Fruit fly (Drosophila melanogaster) whole organism, prepupa: ENCODE results near the gene Dop1R1.

Experiments used
- Blimp-1 ChIP-seq: fragments of 200-800 bp; sonication (Bioruptor generic); optimal IDR thresholded peaks from 3 replicates; lab custom pipeline; 2017; ENCODE audit warnings: missing biosample characterization, missing genetic modification characterization, mild to moderate bottlenecking, moderate library complexity, missing genetic modification reagents
- CG10631 ChIP-seq: fragments of 200-800 bp; sonication (Bioruptor generic); optimal IDR thresholded peaks from 2 replicates; lab custom pipeline; 2016; ENCODE audit warnings: missing biosample characterization, missing genetic modification characterization
- CG10669 ChIP-seq: fragments of 200-800 bp; sonication (Bioruptor generic); optimal IDR thresholded peaks from 3 replicates; lab custom pipeline; 2018; ENCODE audit warnings: missing biosample characterization, mild to moderate bottlenecking, missing genetic modification characterization, moderate library complexity
- CG11762 ChIP-seq: fragments of 200-800 bp; sonication (Bioruptor generic); optimal IDR thresholded peaks from 3 replicates; lab custom pipeline; 2016; ENCODE audit warnings: missing biosample characterization, missing genetic modification characterization; ENCODE audit not compliant: insufficient read depth
- CG11902 ChIP-seq: fragments of 200-800 bp; sonication (Bioruptor generic); optimal IDR thresholded peaks from 3 replicates; lab custom pipeline; 2016; ENCODE audit warnings: missing biosample characterization, missing genetic modification characterization
- CG15336 ChIP-seq: fragments of 200-800 bp; sonication (Bioruptor generic); IDR thresholded peaks from 2 replicates; pipeline ENCODE4 v1.3.6; 2022; ENCODE audit warnings: missing biosample characterization, missing genetic modification characterization
- CG1621 ChIP-seq: fragments of 200-800 bp; sonication (Bioruptor generic); optimal IDR thresholded peaks from 3 replicates; lab custom pipeline; 2018; ENCODE audit warnings: missing biosample characterization, mild to moderate bottlenecking, missing genetic modification characterization
- CG3032 ChIP-seq: fragments of 200-800 bp; optimal IDR thresholded peaks from 2 replicates; lab custom pipeline; 2019; ENCODE audit warnings: missing biosample characterization, mild to moderate bottlenecking, missing genetic modification characterization, moderate library complexity
- CG31627 ChIP-seq: fragments of 200-800 bp; sonication (Bioruptor generic); optimal IDR thresholded peaks from 3 replicates; lab custom pipeline; 2016; ENCODE audit warnings: missing biosample characterization, missing genetic modification characterization
- CG32006 ChIP-seq: fragments of 200-800 bp; sonication (Bioruptor generic); optimal IDR thresholded peaks from 3 replicates; lab custom pipeline; 2017; ENCODE audit warnings: missing biosample characterization, mild to moderate bottlenecking, missing genetic modification characterization
- CG34406 ChIP-seq: fragments of 200-800 bp; sonication (Bioruptor generic); optimal IDR thresholded peaks from 3 replicates; lab custom pipeline; 2016; ENCODE audit warnings: missing biosample characterization, missing genetic modification characterization
- CG3919 ChIP-seq: fragments of 200-800 bp; sonication (Bioruptor generic); optimal IDR thresholded peaks from 3 replicates; lab custom pipeline; 2016; ENCODE audit warnings: missing biosample characterization, missing genetic modification characterization
- CG4318 ChIP-seq: fragments of 200-800 bp; sonication (Bioruptor generic); optimal IDR thresholded peaks from 3 replicates; lab custom pipeline; 2017; ENCODE audit warnings: missing biosample characterization, mild to moderate bottlenecking, missing genetic modification characterization
- CG6163 ChIP-seq: fragments of 200-800 bp; sonication (Bioruptor generic); IDR thresholded peaks from 3 replicates; pipeline ENCODE4 v1.3.6; 2022; ENCODE audit warnings: missing biosample characterization, missing genetic modification characterization
- CG6808 ChIP-seq: fragments of 200-800 bp; sonication (Bioruptor generic); optimal IDR thresholded peaks from 3 replicates; lab custom pipeline; 2017; ENCODE audit warnings: missing biosample characterization, missing genetic modification characterization, mild to moderate bottlenecking, moderate library complexity, missing genetic modification reagents
- CG6854 ChIP-seq: fragments of 200-800 bp; sonication (Bioruptor generic); optimal IDR thresholded peaks from 2 replicates; lab custom pipeline; 2017; ENCODE audit warnings: missing biosample characterization, mild to moderate bottlenecking, missing genetic modification characterization
- CG7368 ChIP-seq: fragments of 200-800 bp; sonication (Bioruptor generic); optimal IDR thresholded peaks from 3 replicates; lab custom pipeline; 2016; ENCODE audit warnings: missing biosample characterization, missing genetic modification characterization
- CG8119 ChIP-seq: fragments of 200-800 bp; sonication (Bioruptor generic); IDR thresholded peaks from 3 replicates; pipeline ENCODE4 v1.3.6; 2022; ENCODE audit warnings: missing biosample characterization, missing genetic modification characterization
- CG8632 ChIP-seq: fragments of 200-800 bp; sonication (Bioruptor generic); optimal IDR thresholded peaks from 3 replicates; lab custom pipeline; 2016; ENCODE audit warnings: missing biosample characterization, missing genetic modification characterization
- CG9139 ChIP-seq: fragments of 200-800 bp; sonication (Bioruptor generic); optimal IDR thresholded peaks from 3 replicates; lab custom pipeline; 2017; ENCODE audit warnings: missing biosample characterization, mild to moderate bottlenecking, missing genetic modification characterization
- Eip75B ChIP-seq: fragments of 200-800 bp; sonication (Bioruptor generic); optimal IDR thresholded peaks from 3 replicates; lab custom pipeline; 2016; ENCODE audit warnings: missing biosample characterization, missing genetic modification characterization
- Eip78C ChIP-seq: fragments of 200-800 bp; sonication (Bioruptor generic); peaks from one replicate; lab custom pipeline; 2016; ENCODE audit warnings: missing biosample characterization, missing genetic modification characterization
- Ets21C ChIP-seq: fragments of 200-800 bp; sonication (Bioruptor generic); optimal IDR thresholded peaks from 3 replicates; lab custom pipeline; 2016; ENCODE audit warnings: missing biosample characterization, missing genetic modification characterization
- Ets96B ChIP-seq: fragments of 200-800 bp; optimal IDR thresholded peaks from 2 replicates; lab custom pipeline; 2019; ENCODE audit warnings: missing biosample characterization, mild to moderate bottlenecking, missing genetic modification characterization, moderate library complexity
- Gug ChIP-seq: fragments of 200-800 bp; sonication (Bioruptor generic); IDR thresholded peaks from 2 replicates; pipeline ENCODE4 v1.3.6; 2022; ENCODE audit warnings: missing biosample characterization, missing genetic modification characterization
- Hr39 ChIP-seq: fragments of 200-800 bp; sonication (Bioruptor generic); optimal IDR thresholded peaks from 2 replicates; lab custom pipeline; 2016; ENCODE audit warnings: missing biosample characterization, missing genetic modification characterization
- Met ChIP-seq: fragments of 200-800 bp; sonication (Bioruptor generic); optimal IDR thresholded peaks from 3 replicates; lab custom pipeline; 2016; ENCODE audit warnings: missing biosample characterization, missing genetic modification characterization
- OdsH ChIP-seq: fragments of 200-800 bp; sonication (Bioruptor generic); optimal IDR thresholded peaks from 3 replicates; lab custom pipeline; 2016; ENCODE audit warnings: missing biosample characterization, missing genetic modification characterization
- Smox ChIP-seq: fragments of 200-800 bp; sonication (Bioruptor generic); optimal IDR thresholded peaks from 3 replicates; lab custom pipeline; 2016; ENCODE audit warnings: missing biosample characterization, missing genetic modification characterization
- Sox102F ChIP-seq: fragments of 200-800 bp; sonication (Bioruptor generic); optimal IDR thresholded peaks from 2 replicates; lab custom pipeline; 2016; ENCODE audit warnings: missing biosample characterization, mild to moderate bottlenecking, missing genetic modification characterization
- Sox14 ChIP-seq: fragments of 200-800 bp; sonication (Bioruptor generic); optimal IDR thresholded peaks from 3 replicates; lab custom pipeline; 2016; ENCODE audit warnings: missing biosample characterization, missing genetic modification characterization
- Sox15 ChIP-seq: fragments of 200-800 bp; sonication (Bioruptor generic); optimal IDR thresholded peaks from 3 replicates; lab custom pipeline; 2016; ENCODE audit warnings: missing biosample characterization, missing genetic modification characterization
- achi ChIP-seq: fragments of 200-800 bp; sonication (Bioruptor generic); optimal IDR thresholded peaks from 3 replicates; lab custom pipeline; 2016; ENCODE audit warnings: missing biosample characterization, missing genetic modification characterization
- acj6 ChIP-seq: fragments of 200-800 bp; sonication (Bioruptor generic); optimal IDR thresholded peaks from 3 replicates; lab custom pipeline; 2016; ENCODE audit warnings: missing biosample characterization, missing genetic modification characterization
- cyc ChIP-seq: fragments of 200-800 bp; sonication (Bioruptor generic); optimal IDR thresholded peaks from 3 replicates; lab custom pipeline; 2016; ENCODE audit warnings: missing biosample characterization, missing genetic modification characterization
- dsx ChIP-seq: fragments of 200-800 bp; optimal IDR thresholded peaks from 3 replicates; lab custom pipeline; 2019; ENCODE audit warnings: missing biosample characterization, mild to moderate bottlenecking, missing genetic modification characterization, moderate library complexity; ENCODE audit not compliant: poor library complexity, severe bottlenecking
- eg ChIP-seq: fragments of 200-800 bp; sonication (Bioruptor generic); IDR thresholded peaks from 3 replicates; pipeline ENCODE4 v1.3.6; 2022; ENCODE audit warnings: missing biosample characterization, missing genetic modification characterization
- esn ChIP-seq: fragments of 200-800 bp; sonication (Bioruptor generic); optimal IDR thresholded peaks from 2 replicates; lab custom pipeline; 2016; ENCODE audit warnings: missing biosample characterization, mild to moderate bottlenecking, missing genetic modification characterization, moderate library complexity
- fkh ChIP-seq: fragments of 200-800 bp; sonication (Bioruptor generic); optimal IDR thresholded peaks from 3 replicates; lab custom pipeline; 2017; ENCODE audit warnings: missing biosample characterization, mild to moderate bottlenecking, missing genetic modification characterization, moderate library complexity
- lz ChIP-seq: fragments of 200-800 bp; sonication (Bioruptor generic); optimal IDR thresholded peaks from 3 replicates; lab custom pipeline; 2016; ENCODE audit warnings: missing biosample characterization, missing genetic modification characterization
- net ChIP-seq: fragments of 200-800 bp; sonication (Bioruptor generic); optimal IDR thresholded peaks from 3 replicates; lab custom pipeline; 2016; ENCODE audit warnings: missing biosample characterization, missing genetic modification characterization
- pdm3 ChIP-seq: fragments of 200-800 bp; sonication (Bioruptor generic); optimal IDR thresholded peaks from 3 replicates; lab custom pipeline; 2016; ENCODE audit warnings: missing biosample characterization, missing genetic modification characterization
- salr ChIP-seq, 2 experiments: fragments of 200-800 bp; sonication (Bioruptor generic); optimal IDR thresholded peaks; 3 replicates each; lab custom pipeline; 2016 to 2018; ENCODE audit warnings: missing biosample characterization in 2 of 2, missing genetic modification characterization in 2 of 2, mild to moderate bottlenecking in 1 of 2
- spab ChIP-seq: fragments of 200-800 bp; sonication (Bioruptor generic); optimal IDR thresholded peaks from 2 replicates; lab custom pipeline; 2017; ENCODE audit warnings: missing biosample characterization, mild to moderate bottlenecking, missing genetic modification characterization, missing genetic modification reagents
- vri ChIP-seq: fragments of 200-800 bp; sonication (Bioruptor generic); optimal IDR thresholded peaks from 3 replicates; lab custom pipeline; 2016; ENCODE audit warnings: missing biosample characterization, mild to moderate bottlenecking, missing genetic modification characterization

Dop1R1 gene

DNA sequence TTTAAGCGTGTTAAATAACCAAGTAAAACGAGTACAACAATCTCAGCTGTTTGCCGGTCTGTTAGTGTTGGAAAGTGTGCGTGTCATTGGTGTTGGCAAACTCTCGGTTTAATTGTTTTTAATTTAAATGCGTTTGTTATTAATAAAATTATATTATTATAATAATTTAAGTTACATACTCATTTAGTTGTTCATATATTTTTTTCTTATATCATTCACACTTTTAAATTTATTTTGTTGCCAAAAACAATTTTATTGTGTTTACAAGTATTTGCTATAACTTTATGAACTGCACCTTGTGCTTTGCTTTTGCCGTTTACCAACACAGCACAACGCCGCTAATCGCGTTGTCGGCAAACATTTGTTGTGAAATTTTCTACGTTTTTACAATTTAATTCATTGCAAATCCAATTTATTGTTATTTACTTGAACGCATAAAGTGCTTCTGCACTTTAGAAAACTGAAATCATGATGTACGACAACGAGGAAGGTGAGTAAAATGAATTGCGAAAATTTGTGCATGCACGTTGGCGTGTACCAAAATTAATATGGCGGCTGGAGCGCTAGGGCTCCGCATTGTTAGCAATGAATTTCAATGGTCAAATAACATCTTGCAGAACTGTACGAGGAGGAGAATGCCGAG, 89.0 kb downstream of the Dop1R1 start, which contains the start of the genes 140up and Polr2B (continued):
- TF ChIP-seq CG4318 (GFP tag; lab: Kevin White, UChicago) (peak; percentile 80), Met (GFP tag; lab: Kevin White, UChicago) (peak; percentile 86), CG9139 (GFP tag; lab: Kevin White, UChicago) (no peak), CG11762 (peak; percentile 87), Eip78C (peak; percentile 96), CG3919 (GFP tag; lab: Kevin White, UChicago) (peak; percentile 92), Sox14 (GFP tag; lab: Kevin White, UChicago) (peak; percentile 73), CG15336 (GFP tag; lab: Robert Waterston, UW) (peak; percentile 86), dsx (GFP tag; lab: Kevin White, UChicago) (peak; percentile 82), CG7368 (peak; percentile 88), Sox15 (GFP tag; lab: Kevin White, UChicago) (peak; percentile 87), Hr39 (GFP tag; lab: Kevin White, UChicago) (peak; percentile 87), achi (GFP tag; lab: Kevin White, UChicago) (peak; percentile 92), CG6808 (GFP tag; lab: Kevin White, UChicago) (no peak), vri (GFP tag; lab: Kevin White, UChicago) (peak; percentile 84), Blimp-1 (GFP tag; lab: Kevin White, UChicago) (peak; percentile 70), Eip75B (peak; percentile 78), lz (GFP tag; lab: Kevin White, UChicago) (peak; percentile 87), Smox (GFP tag; lab: Kevin White, UChicago) (peak; percentile 79), spab (GFP tag; lab: Kevin White, UChicago) (no peak), CG10669 (GFP tag; lab: Kevin White, UChicago) (peak; percentile 87), cyc (GFP tag; lab: Kevin White, UChicago) (peak; percentile 89), CG31627 (GFP tag; lab: Kevin White, UChicago) (peak; percentile 90), CG8119 (peak; percentile 83), esn (GFP tag; lab: Kevin White, UChicago) (peak; percentile 91), eg (GFP tag; lab: Robert Waterston, UW) (peak; percentile 87), CG11902 (GFP tag; lab: Kevin White, UChicago) (peak; percentile 88), salr (GFP tag; optimal IDR thresholded peaks at IDR 0.05; lab: Kevin White, UChicago) (peak; percentile 49 to 87)
- TF ChIP-seq, all 60 proteins: peak for 54

DNA sequence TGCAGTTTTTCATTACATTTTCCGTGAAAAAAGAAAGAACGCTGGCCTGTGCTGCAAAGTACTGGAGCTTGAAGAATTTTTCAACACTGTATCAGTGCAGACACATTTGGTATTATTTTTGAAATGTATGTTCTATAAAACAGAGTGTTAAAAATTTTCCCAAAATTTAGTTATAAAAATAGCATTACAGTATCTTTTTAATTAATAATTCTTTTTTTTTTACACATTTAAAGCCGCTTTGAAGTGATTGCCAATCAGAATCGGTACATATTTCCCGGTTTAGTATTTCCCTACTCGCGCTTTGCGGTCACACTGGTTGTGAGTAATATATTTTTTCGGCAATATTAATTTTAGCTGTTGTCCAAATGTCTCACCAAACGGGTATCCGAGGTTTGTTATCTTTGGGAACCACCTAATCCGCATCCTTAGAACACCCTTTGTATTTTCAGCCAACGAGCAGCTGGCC, 92.2 kb downstream of the Dop1R1 start, which contains the start of the genes Abi and twf:
Gene Abi, minus strand, starts transcription at position 74 of the 466 bp plus-strand sequence.
Gene twf, plus strand, starts transcription at position 308 of the 466 bp plus-strand sequence.
- TF ChIP-seq vri (GFP tag; lab: Kevin White, UChicago) (peak; percentile 38), CG8632 (peak; percentile 45), lz (GFP tag; lab: Kevin White, UChicago) (peak; percentile 70), CG1621 (tag; lab: Kevin White, UChicago) (peak; percentile 37), CG6854 (no peak), pdm3 (peak; percentile 70), CG31627 (GFP tag; lab: Kevin White, UChicago) (peak; percentile 77), CG10631 (GFP tag; lab: Kevin White, UChicago) (peak; percentile 72), salr (GFP tag; optimal IDR thresholded peaks at IDR 0.05; lab: Kevin White, UChicago) (no peak), OdsH (GFP tag; lab: Kevin White, UChicago) (peak; percentile 80), Sox14 (GFP tag; lab: Kevin White, UChicago) (peak; percentile 74), Ets96B (tag; lab: Kevin White, UChicago) (no peak), eg (GFP tag; lab: Robert Waterston, UW) (peak; percentile 42; the same call in 2 of the 3 replicates), spab (GFP tag; lab: Kevin White, UChicago) (no peak), CG11762 (peak; percentile 37), CG11902 (GFP tag; lab: Kevin White, UChicago) (peak; percentile 41), CG32006 (GFP tag; lab: Kevin White, UChicago) (no peak), dsx (GFP tag; lab: Kevin White, UChicago) (no peak), CG6163 (GFP tag; lab: Robert Waterston, UW) (peak; percentile 52; the same call in 1 of the 3 replicates), CG4318 (GFP tag; lab: Kevin White, UChicago) (no peak), Ets21C (peak; percentile 39), acj6 (GFP tag; lab: Kevin White, UChicago) (peak; percentile 67), fkh (GFP tag; lab: Kevin White, UChicago) (no peak), CG9139 (GFP tag; lab: Kevin White, UChicago) (no peak), CG10669 (GFP tag; lab: Kevin White, UChicago) (no peak), Hr39 (GFP tag; lab: Kevin White, UChicago) (peak; percentile 55), CG3032 (tag; lab: Kevin White, UChicago) (peak; percentile 48), Sox102F (peak; percentile 60), CG15336 (GFP tag; lab: Robert Waterston, UW) (0 out of 2 replicates have a peak, but pooled peaks have one; percentile 30), CG3919 (GFP tag; lab: Kevin White, UChicago) (peak; percentile 78), CG34406 (GFP tag; lab: Kevin White, UChicago) (peak; percentile 48), Gug (GFP tag; lab: Robert Waterston, UW) (no peak), net (GFP tag; lab: Kevin White, UChicago) (peak; percentile 33)
